Worm (Caenorhabditis elegans) whole organism, L3 larva: Measurements from ENCODE around the gene T28A8.6.

Experiments
- elt-2 ChIP-seq: sonication (generic microtip); optimal IDR thresholded peaks from 2 replicates; lab custom pipeline; 2016; ENCODE audit warnings: missing genetic modification reagents, mild to moderate bottlenecking, missing genetic modification characterization, missing compliant biosample characterization
- elt-3 ChIP-seq, 3 experiments: fragments of 150-350 bp in 1 of 3; sonication (generic microtip) in 2 of 3; optimal IDR thresholded peaks; 2 replicates in 2 of 3; 4 replicates in 1 of 3; lab custom pipeline; 2014 to 2017; ENCODE audit warnings: missing biosample characterization in 3 of 3, missing genetic modification characterization in 3 of 3
- fkh-2 ChIP-seq: fragments of 150-350 bp; optimal IDR thresholded peaks from 2 replicates; lab custom pipeline; 2014; ENCODE audit warnings: missing biosample characterization, missing genetic modification reagents, missing genetic modification characterization
- lin-39 ChIP-seq: fragments of 150-350 bp; optimal IDR thresholded peaks from 2 replicates; lab custom pipeline; 2018; ENCODE audit warnings: missing biosample characterization, missing genetic modification reagents, missing genetic modification characterization
- mdl-1 ChIP-seq: fragments of 150-350 bp; optimal IDR thresholded peaks from 2 replicates; lab custom pipeline; 2014; ENCODE audit warnings: missing biosample characterization, missing genetic modification characterization
- nhr-12 ChIP-seq: fragments of 150-350 bp; optimal IDR thresholded peaks from 2 replicates; lab custom pipeline; 2014; ENCODE audit warnings: missing biosample characterization, missing genetic modification characterization
- nhr-77 ChIP-seq: fragments of 150-350 bp; optimal IDR thresholded peaks from 2 replicates; lab custom pipeline; 2014; ENCODE audit warnings: missing biosample characterization, missing genetic modification characterization
- sea-2 ChIP-seq: fragments of 150-350 bp; sonication (generic microtip); optimal IDR thresholded peaks from 4 replicates; lab custom pipeline; 2014; ENCODE audit warnings: missing biosample characterization, missing genetic modification reagents, missing genetic modification characterization
- snpc-4 ChIP-seq: fragments of 150-350 bp; optimal IDR thresholded peaks from 2 replicates; lab custom pipeline; 2014; ENCODE audit warnings: missing biosample characterization, missing genetic modification characterization

ce11 chrIII:13510753-13511152 lies 11.8 kb downstream of the T28A8.6 start:
- TF ChIP-seq elt-2 (tag; lab: Kevin White, UChicago): no peak
- TF ChIP-seq snpc-4 (tag; lab: Kevin White, UChicago): no peak
- no peak for TF ChIP-seq sea-2 (GFP tag; lab: Kevin White, UChicago)
- TF ChIP-seq fkh-2 (tag; lab: Kevin White, UChicago): no peak
- no peak for TF ChIP-seq mdl-1 (tag; lab: Kevin White, UChicago)
- no peak for TF ChIP-seq nhr-77
- no peak for TF ChIP-seq nhr-12 (tag; lab: Kevin White, UChicago)
- TF ChIP-seq elt-3 (tag; optimal IDR thresholded peaks at IDR 0.05; lab: Kevin White, UChicago): no peak
- no peak for TF ChIP-seq lin-39 (tag; lab: Kevin White, UChicago)
